Fruit fly (Drosophila melanogaster) whole organism, embryonic: Measurements from ENCODE around the gene CG14537.

Source experiments
- Abd-B ChIP-seq: fragments of 200-800 bp; sonication (Bioruptor generic); optimal IDR thresholded peaks from 2 replicates; lab custom pipeline; 2018; ENCODE audit warnings: missing biosample characterization, mild to moderate bottlenecking, missing genetic modification characterization, moderate library complexity
- Blimp-1 ChIP-seq: fragments of 200-800 bp; sonication (Bioruptor generic); optimal IDR thresholded peaks from 3 replicates; lab custom pipeline; 2018; ENCODE audit warnings: missing biosample characterization, missing genetic modification characterization, mild to moderate bottlenecking, moderate library complexity, missing genetic modification reagents
- CG10565 ChIP-seq: fragments of 200-800 bp; sonication (Bioruptor generic); optimal IDR thresholded peaks from 3 replicates; lab custom pipeline; 2016; ENCODE audit warnings: missing biosample characterization, mild to moderate bottlenecking, missing genetic modification characterization
- CG12659 ChIP-seq: fragments of 200-800 bp; sonication (Bioruptor generic); optimal IDR thresholded peaks from 3 replicates; lab custom pipeline; 2017; ENCODE audit warnings: mild to moderate bottlenecking, missing biosample characterization, missing genetic modification reagents, missing genetic modification characterization
- CG13287 ChIP-seq: fragments of 200-800 bp; sonication (Bioruptor generic); IDR thresholded peaks from 2 replicates; pipeline ENCODE4 v1.3.6; 2022; ENCODE audit warnings: missing biosample characterization, missing genetic modification characterization; ENCODE audit not compliant: partially characterized antibody
- CG14860 ChIP-seq: fragments of 200-800 bp; sonication (Bioruptor generic); IDR thresholded peaks from 3 replicates; pipeline ENCODE4 v1.3.6; 2022; ENCODE audit warnings: missing biosample characterization, missing genetic modification characterization; ENCODE audit not compliant: partially characterized antibody
- CG1603 ChIP-seq: fragments of 200-800 bp; sonication (Bioruptor generic); optimal IDR thresholded peaks from 2 replicates; lab custom pipeline; 2019; ENCODE audit warnings: missing biosample characterization, mild to moderate bottlenecking, missing genetic modification characterization, moderate library complexity
- CG16813 ChIP-seq: fragments of 200-800 bp; sonication (Bioruptor generic); IDR thresholded peaks from 3 replicates; pipeline ENCODE4 v1.3.6; 2022; ENCODE audit warnings: missing biosample characterization, missing genetic modification characterization; ENCODE audit not compliant: partially characterized antibody
- CG17829 ChIP-seq: fragments of 200-800 bp; optimal IDR thresholded peaks from 2 replicates; lab custom pipeline; 2019; ENCODE audit warnings: missing biosample characterization, mild to moderate bottlenecking, missing genetic modification characterization, moderate library complexity
- CG17912 ChIP-seq: fragments of 200-800 bp; sonication (Bioruptor generic); optimal IDR thresholded peaks from 2 replicates; lab custom pipeline; 2018; ENCODE audit warnings: missing biosample characterization, mild to moderate bottlenecking, missing genetic modification characterization
- CG2199 ChIP-seq: fragments of 200-800 bp; sonication (Bioruptor generic); IDR thresholded peaks from 3 replicates; pipeline ENCODE4 v1.3.6; 2022; ENCODE audit warnings: missing biosample characterization, missing genetic modification characterization
- CG30020 ChIP-seq: fragments of 200-800 bp; optimal IDR thresholded peaks from 2 replicates; lab custom pipeline; 2019; ENCODE audit warnings: missing biosample characterization, mild to moderate bottlenecking, missing genetic modification characterization, moderate library complexity
- CG3163 ChIP-seq: fragments of 200-800 bp; sonication (Bioruptor generic); optimal IDR thresholded peaks from 3 replicates; lab custom pipeline; 2016; ENCODE audit warnings: missing biosample characterization, missing genetic modification characterization
- CG3407 ChIP-seq: fragments of 200-800 bp; sonication (Bioruptor generic); optimal IDR thresholded peaks from 2 replicates; lab custom pipeline; 2018; ENCODE audit warnings: missing biosample characterization, mild to moderate bottlenecking, missing genetic modification characterization
- CG34224 ChIP-seq: fragments of 200-800 bp; sonication (Bioruptor generic); IDR thresholded peaks from 3 replicates; pipeline ENCODE4 v1.3.6; 2022; ENCODE audit warnings: missing biosample characterization, missing genetic modification characterization; ENCODE audit not compliant: partially characterized antibody
- CG6272 ChIP-seq: fragments of 200-800 bp; sonication (Bioruptor generic); IDR thresholded peaks from 2 replicates; pipeline ENCODE4 v1.3.6; 2022; ENCODE audit warnings: missing biosample characterization, missing genetic modification characterization
- CG6654 ChIP-seq: fragments of 200-800 bp; sonication (Bioruptor generic); optimal IDR thresholded peaks from 2 replicates; lab custom pipeline; 2017; ENCODE audit warnings: missing biosample characterization, mild to moderate bottlenecking, missing genetic modification characterization
- CG6854 ChIP-seq: fragments of 200-800 bp; sonication (Bioruptor generic); optimal IDR thresholded peaks from 3 replicates; lab custom pipeline; 2017; ENCODE audit warnings: missing biosample characterization, mild to moderate bottlenecking, missing genetic modification characterization
- CG9817 ChIP-seq: fragments of 200-800 bp; sonication (Bioruptor generic); optimal IDR thresholded peaks from 2 replicates; lab custom pipeline; 2018; ENCODE audit warnings: missing biosample characterization, mild to moderate bottlenecking, missing genetic modification characterization, moderate library complexity
- CTCF ChIP-seq: fragments of 200-800 bp; sonication (Bioruptor generic); optimal IDR thresholded peaks from 2 replicates; lab custom pipeline; 2017; ENCODE audit warnings: missing biosample characterization, mild to moderate bottlenecking, missing genetic modification characterization, moderate library complexity
- Deaf1 ChIP-seq: fragments of 200-800 bp; optimal IDR thresholded peaks from 3 replicates; lab custom pipeline; 2019; ENCODE audit warnings: missing biosample characterization, mild to moderate bottlenecking, missing genetic modification characterization, moderate library complexity
- Dll ChIP-seq: fragments of 200-800 bp; sonication (Bioruptor generic); IDR thresholded peaks from 4 replicates; pipeline ENCODE4 v1.3.6; 2022; ENCODE audit warnings: missing biosample characterization, missing genetic modification characterization; ENCODE audit not compliant: partially characterized antibody
- Dp ChIP-seq: fragments of 200-800 bp; sonication (Bioruptor generic); optimal IDR thresholded peaks from 2 replicates; lab custom pipeline; 2018; ENCODE audit warnings: missing biosample characterization, mild to moderate bottlenecking, missing genetic modification characterization, moderate library complexity
- E2f2 ChIP-seq: fragments of 200-800 bp; sonication (Bioruptor generic); IDR thresholded peaks from 2 replicates; pipeline ENCODE4 v1.3.6; 2022; ENCODE audit warnings: missing biosample characterization, missing genetic modification characterization
- Ets97D ChIP-seq: fragments of 200-800 bp; sonication (Bioruptor generic); optimal IDR thresholded peaks from 3 replicates; lab custom pipeline; 2016; ENCODE audit warnings: missing biosample characterization, missing genetic modification characterization
- H2.0 ChIP-seq: fragments of 200-800 bp; sonication (Bioruptor generic); IDR thresholded peaks from 2 replicates; pipeline ENCODE4 v1.3.6; 2022; ENCODE audit warnings: missing biosample characterization, missing genetic modification characterization
- HLH3B ChIP-seq: fragments of 200-800 bp; sonication (Bioruptor generic); IDR thresholded peaks from 2 replicates; pipeline ENCODE4 v1.3.6; 2022; ENCODE audit warnings: missing biosample characterization, missing genetic modification characterization
- HmgD ChIP-seq: fragments of 200-800 bp; sonication (Bioruptor generic); optimal IDR thresholded peaks from 3 replicates; lab custom pipeline; 2016; ENCODE audit warnings: missing biosample characterization, missing genetic modification characterization
- Hr51 ChIP-seq, 2 experiments: fragments of 200-800 bp; sonication (Bioruptor generic); optimal IDR thresholded peaks; 2 replicates in 1 of 2; 3 replicates in 1 of 2; lab custom pipeline; 2016 to 2018; ENCODE audit warnings: missing biosample characterization in 2 of 2, missing genetic modification characterization in 2 of 2, mild to moderate bottlenecking in 1 of 2, moderate library complexity in 1 of 2
- Lhr ChIP-seq: fragments of 200-800 bp; sonication (Bioruptor generic); optimal IDR thresholded peaks from 3 replicates; lab custom pipeline; 2017; ENCODE audit warnings: mild to moderate bottlenecking, missing biosample characterization, missing genetic modification reagents, missing genetic modification characterization
- NFAT ChIP-seq: fragments of 200-800 bp; sonication (Bioruptor generic); IDR thresholded peaks from 2 replicates; pipeline ENCODE4 v1.3.6; 2022; ENCODE audit warnings: missing biosample characterization, missing genetic modification characterization
- Opbp ChIP-seq: fragments of 200-800 bp; sonication (Bioruptor generic); IDR thresholded peaks from 3 replicates; pipeline ENCODE4 v1.3.6; 2022; ENCODE audit warnings: missing biosample characterization, missing genetic modification characterization; ENCODE audit not compliant: partially characterized antibody
- Scr ChIP-seq: fragments of 200-800 bp; sonication (Bioruptor generic); IDR thresholded peaks from 2 replicates; pipeline ENCODE4 v1.3.6; 2022; ENCODE audit warnings: missing biosample characterization, missing genetic modification characterization; ENCODE audit not compliant: partially characterized antibody
- amos ChIP-seq: fragments of 200-800 bp; sonication (Bioruptor generic); IDR thresholded peaks from 2 replicates; pipeline ENCODE4 v1.3.6; 2022; ENCODE audit warnings: missing biosample characterization, missing genetic modification characterization; ENCODE audit not compliant: partially characterized antibody
- ato ChIP-seq: fragments of 200-800 bp; sonication (Bioruptor generic); IDR thresholded peaks from 2 replicates; pipeline ENCODE4 v1.3.6; 2022; ENCODE audit warnings: missing biosample characterization, missing genetic modification characterization; ENCODE audit not compliant: partially characterized antibody
- az2 ChIP-seq: fragments of 200-800 bp; sonication (Bioruptor generic); optimal IDR thresholded peaks from 3 replicates; lab custom pipeline; 2016; ENCODE audit warnings: missing biosample characterization, missing genetic modification characterization
- dysf ChIP-seq: fragments of 200-800 bp; sonication (Bioruptor generic); IDR thresholded peaks from 3 replicates; pipeline ENCODE4 v1.3.6; 2022; ENCODE audit warnings: missing biosample characterization, missing genetic modification characterization
- grau ChIP-seq: fragments of 200-800 bp; optimal IDR thresholded peaks from 3 replicates; lab custom pipeline; 2019; ENCODE audit warnings: missing biosample characterization, mild to moderate bottlenecking, missing genetic modification characterization, moderate library complexity
- ind ChIP-seq: fragments of 200-800 bp; sonication (Bioruptor generic); optimal IDR thresholded peaks from 3 replicates; lab custom pipeline; 2016; ENCODE audit warnings: missing biosample characterization, missing genetic modification characterization
- nmo ChIP-seq: fragments of 200-800 bp; sonication (Bioruptor generic); optimal IDR thresholded peaks from 2 replicates; lab custom pipeline; 2018; ENCODE audit warnings: missing biosample characterization, mild to moderate bottlenecking, missing genetic modification characterization, moderate library complexity
- otp ChIP-seq: fragments of 200-800 bp; sonication (Bioruptor generic); IDR thresholded peaks from 3 replicates; pipeline ENCODE4, ENCODE4 v1.3.6; 2022; ENCODE audit warnings: missing biosample characterization, missing genetic modification characterization
- row ChIP-seq: fragments of 200-800 bp; sonication (Bioruptor generic); IDR thresholded peaks from 3 replicates; pipeline ENCODE4 v1.3.6; 2022; ENCODE audit warnings: missing biosample characterization, missing genetic modification characterization
- slbo ChIP-seq: fragments of 200-800 bp; sonication (Bioruptor generic); IDR thresholded peaks from 2 replicates; pipeline ENCODE4 v1.3.6; 2022; ENCODE audit warnings: missing biosample characterization, missing genetic modification characterization

The CG14537 gene

dm6 chr2L:7856380-7857127 lies 16.3 kb downstream of the CG14537 start, which contains the start of gene lectin-28C (continued):
- peak; percentile 15; the same call in 1 of the 2 replicates for TF ChIP-seq HLH3B
- TF ChIP-seq Deaf1 (tag; lab: Kevin White, UChicago) = peak; percentile 8
- peak; percentile 23; the same call in 1 of the 3 replicates for TF ChIP-seq row (GFP tag; lab: Robert Waterston, UW)
- peak; percentile 22; the same call in 1 of the 4 replicates for TF ChIP-seq Dll (GFP tag; lab: Robert Waterston, UW)
- peak; percentile 1 for TF ChIP-seq grau (tag; lab: Kevin White, UChicago)
- peak; percentile 65 for TF ChIP-seq CG13287
- TF ChIP-seq Hr51 (GFP tag; optimal IDR thresholded peaks at IDR 0.05; lab: Kevin White, UChicago) = peak in 1 of 2 experiments; percentile 4
- TF ChIP-seq CG2199 (GFP tag; lab: Robert Waterston, UW) = peak; percentile 99
- 0 out of 2 replicates have a peak, but pooled peaks have one; percentile 32 for TF ChIP-seq slbo (GFP tag; lab: Robert Waterston, UW)
- peak; percentile 29 for TF ChIP-seq CG17912 (GFP tag; lab: Kevin White, UChicago)
- TF ChIP-seq CG16813 (GFP tag; lab: Robert Waterston, UW) = peak; percentile 54; the same call in 1 of the 3 replicates
- peak; percentile 27 for TF ChIP-seq CG3163 (GFP tag; lab: Kevin White, UChicago)
- TF ChIP-seq otp (GFP tag; lab: Robert Waterston, UW) = 0 out of 3 replicates have a peak, but pooled peaks have one; percentile 44
- TF ChIP-seq CG17829 (tag; lab: Kevin White, UChicago) = peak; percentile 10
- peak; percentile 8 for TF ChIP-seq CG9817 (tag; lab: Kevin White, UChicago)
- peak; percentile 61 for TF ChIP-seq amos (GFP tag; lab: Robert Waterston, UW)
- TF ChIP-seq H2.0 = 0 out of 2 replicates have a peak, but pooled peaks have one; percentile 14
- TF ChIP-seq CG6854 (GFP tag; lab: Kevin White, UChicago) = peak; percentile 48
- TF ChIP-seq Scr = 0 out of 2 replicates have a peak, but pooled peaks have one; percentile 12
- 0 out of 3 replicates have a peak, but pooled peaks have one; percentile 32 for TF ChIP-seq CG14860 (GFP tag; lab: Robert Waterston, UW)
- TF ChIP-seq HmgD (GFP tag; lab: Kevin White, UChicago) = peak; percentile 74
- peak; percentile 39 for TF ChIP-seq Lhr (GFP tag; lab: Kevin White, UChicago)
- peak; percentile 82 for TF ChIP-seq Opbp (GFP tag; lab: Robert Waterston, UW)
- peak; percentile 100 for TF ChIP-seq CG6654 (GFP tag; lab: Kevin White, UChicago)
- TF ChIP-seq Abd-B (GFP tag; lab: Kevin White, UChicago) = peak; percentile 87
- TF ChIP-seq dysf (GFP tag; lab: Robert Waterston, UW) = peak; percentile 52; the same call in 1 of the 3 replicates
- peak; percentile 58 for TF ChIP-seq Dp (GFP tag; lab: Kevin White, UChicago)
- TF ChIP-seq ato = peak; percentile 60; the same call in 1 of the 2 replicates
- peak; percentile 22 for TF ChIP-seq ind (GFP tag; lab: Kevin White, UChicago)
- TF ChIP-seq E2f2 (GFP tag; lab: Robert Waterston, UW) = peak; percentile 68
- TF ChIP-seq Blimp-1 (GFP tag; lab: Kevin White, UChicago) = peak; percentile 1
- peak; percentile 36 for TF ChIP-seq Ets97D (GFP tag; lab: Kevin White, UChicago)
- TF ChIP-seq CTCF = peak; percentile 95
- peak; percentile 49 for TF ChIP-seq CG1603 (tag; lab: Kevin White, UChicago)
- peak; percentile 26 for TF ChIP-seq nmo (GFP tag; lab: Kevin White, UChicago)

- TF ChIP-seq CG34224 (GFP tag; lab: Robert Waterston, UW) = no peak
- no peak for TF ChIP-seq CG30020
- no peak for TF ChIP-seq NFAT (GFP tag; lab: Robert Waterston, UW)
- no peak for TF ChIP-seq CG3407 (GFP tag; lab: Kevin White, UChicago)
- no peak for TF ChIP-seq az2 (GFP tag; lab: Kevin White, UChicago)
- TF ChIP-seq CG6272 (GFP tag; lab: Robert Waterston, UW) = no peak
- TF ChIP-seq CG10565 (GFP tag; lab: Kevin White, UChicago) = no peak
- no peak for TF ChIP-seq CG12659 (GFP tag; lab: Kevin White, UChicago)
Measured at dm6 chr2L:7860739-7861138, 20.5 kb downstream of the CG14537 start, which contains the start of gene TwdlE. TwdlE (minus strand) TSS chr2L:7860839.
